Worm (Caenorhabditis elegans) whole organism, mixed stage, embryonic: ENCODE results near the gene ZK666.12.

Experiments
- ceh-83 ChIP-seq: fragments of 200-800 bp; sonication (Bioruptor generic); optimal IDR thresholded peaks from 2 replicates; lab custom pipeline; 2018; ENCODE audit warnings: mild to moderate bottlenecking, missing genetic modification characterization, missing compliant biosample characterization
- ces-1 ChIP-seq: fragments of 150-350 bp; optimal IDR thresholded peaks from 2 replicates; lab custom pipeline; 2014; ENCODE audit warnings: missing biosample characterization, missing genetic modification reagents, missing genetic modification characterization
- nhr-12 ChIP-seq: fragments of 150-350 bp; optimal IDR thresholded peaks from 2 replicates; lab custom pipeline; 2014; ENCODE audit warnings: missing biosample characterization, missing genetic modification characterization
- pha-4 ChIP-seq: fragments of 150-350 bp; optimal IDR thresholded peaks from 2 replicates; lab custom pipeline; 2018; ENCODE audit warnings: missing biosample characterization, missing genetic modification reagents, missing genetic modification characterization
- snpc-4 ChIP-seq: fragments of 150-350 bp; optimal IDR thresholded peaks from 2 replicates; lab custom pipeline; 2014; ENCODE audit warnings: missing biosample characterization, missing genetic modification characterization
- unc-62 ChIP-seq: fragments of 150-350 bp; optimal IDR thresholded peaks from 2 replicates; lab custom pipeline; 2014; ENCODE audit warnings: missing biosample characterization, missing genetic modification reagents, missing genetic modification characterization

ce11 chrII:10470159-10470558 is 25.9 kb upstream of the ZK666.12 start, which contains the start of gene clec-143:
- TF ChIP-seq ceh-83 (GFP tag; lab: Kevin White, UChicago) (no peak), unc-62 (GFP tag; lab: Kevin White, UChicago) (no peak), snpc-4 (no peak), pha-4 (tag; lab: Kevin White, UChicago) (no peak), nhr-12 (tag; lab: Kevin White, UChicago) (no peak), ces-1 (no peak)
